Fruit fly (Drosophila melanogaster) whole organism, prepupa: ENCODE measurements around the gene CG31091.
A peak's percentile ranks its signal among the peaks of the same experiment; 100 is the strongest.

Experiments
- CG32006 ChIP-seq: fragments of 200-800 bp; sonication (Bioruptor generic); optimal IDR thresholded peaks from 3 replicates; lab custom pipeline; 2017; ENCODE audit warnings: missing biosample characterization, mild to moderate bottlenecking, missing genetic modification characterization
- CG3919 ChIP-seq: fragments of 200-800 bp; sonication (Bioruptor generic); optimal IDR thresholded peaks from 3 replicates; lab custom pipeline; 2016; ENCODE audit warnings: missing biosample characterization, missing genetic modification characterization
- CG4318 ChIP-seq: fragments of 200-800 bp; sonication (Bioruptor generic); optimal IDR thresholded peaks from 3 replicates; lab custom pipeline; 2017; ENCODE audit warnings: missing biosample characterization, mild to moderate bottlenecking, missing genetic modification characterization
- CG6854 ChIP-seq: fragments of 200-800 bp; sonication (Bioruptor generic); optimal IDR thresholded peaks from 2 replicates; lab custom pipeline; 2017; ENCODE audit warnings: missing biosample characterization, mild to moderate bottlenecking, missing genetic modification characterization
- achi ChIP-seq: fragments of 200-800 bp; sonication (Bioruptor generic); optimal IDR thresholded peaks from 3 replicates; lab custom pipeline; 2016; ENCODE audit warnings: missing biosample characterization, missing genetic modification characterization
- pdm3 ChIP-seq: fragments of 200-800 bp; sonication (Bioruptor generic); optimal IDR thresholded peaks from 3 replicates; lab custom pipeline; 2016; ENCODE audit warnings: missing biosample characterization, missing genetic modification characterization

DNA sequence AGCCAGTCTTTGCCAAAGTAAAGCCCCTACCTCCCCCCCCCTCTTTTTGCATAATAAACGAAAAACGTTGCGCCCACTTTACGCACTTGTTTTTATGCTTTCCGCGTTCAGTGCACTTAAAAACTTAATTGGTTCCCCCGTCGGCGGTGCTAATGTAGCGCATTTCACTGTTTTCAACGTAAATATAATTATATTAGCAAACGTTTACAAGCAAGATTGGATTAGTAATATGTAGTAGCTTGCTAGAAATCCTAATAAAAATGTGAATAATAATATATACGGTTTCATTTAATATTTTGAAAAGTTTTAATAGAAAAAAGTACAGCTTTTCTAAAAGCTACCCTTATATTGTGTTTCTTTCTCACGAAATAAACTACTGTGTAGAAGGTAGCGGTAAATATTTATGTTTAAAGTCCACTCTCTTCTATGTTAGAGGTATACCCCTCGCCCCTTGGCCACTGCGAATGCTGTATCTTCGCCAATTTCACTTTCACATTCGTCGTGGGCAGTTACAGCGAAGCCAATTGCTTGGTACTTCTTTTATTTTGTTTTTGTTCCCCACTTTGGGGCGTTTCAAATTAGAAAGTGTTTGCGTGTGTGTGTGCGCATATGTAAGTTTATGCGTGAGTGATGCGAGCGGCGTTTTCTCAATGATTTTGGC lies 17.0 kb upstream of the CG31091 start:
- peak; percentile 39 for TF ChIP-seq CG4318
- TF ChIP-seq CG3919 (GFP tag; lab: Kevin White, UChicago), result no peak
- no peak for TF ChIP-seq CG6854 (GFP tag; lab: Kevin White, UChicago)
- TF ChIP-seq CG32006 (GFP tag; lab: Kevin White, UChicago), result peak; percentile 70
- TF ChIP-seq pdm3 (GFP tag; lab: Kevin White, UChicago), result no peak
- TF ChIP-seq achi (GFP tag; lab: Kevin White, UChicago), result peak; percentile 8
